Worm (Caenorhabditis elegans): ENCODE measurements around the gene trap-3.

DNA sequence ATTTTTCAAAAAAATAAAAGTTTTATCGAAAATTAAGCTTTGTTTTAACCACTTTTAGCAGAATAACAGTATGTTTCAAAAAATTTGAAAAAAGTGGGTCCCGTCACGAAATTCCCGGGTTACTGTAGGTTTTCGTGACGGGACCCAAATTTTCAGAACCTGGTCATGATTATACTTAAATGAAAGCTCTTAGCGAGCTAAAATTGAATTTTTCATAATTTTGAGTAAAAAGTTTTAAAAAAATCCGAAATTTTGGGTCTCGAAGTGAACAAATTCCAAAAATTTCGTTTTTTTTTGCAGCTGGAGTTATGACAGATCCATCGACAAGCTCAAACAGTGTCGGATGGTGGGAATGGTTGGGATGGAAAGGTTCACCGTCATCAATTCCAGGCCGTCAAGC is 5.5 kb upstream of the trap-3 start, which contains the start of gene Y38F2AR.3:
- no peak for TF ChIP-seq nhr-77 (tag; optimal IDR thresholded peaks at IDR 0.05)
- no peak for TF ChIP-seq nhr-11 (tag; optimal IDR thresholded peaks at IDR 0.05)
- no peak for TF ChIP-seq unc-39 (tag; optimal IDR thresholded peaks at IDR 0.05)
- no peak for TF ChIP-seq alr-1 (tag; optimal IDR thresholded peaks at IDR 0.05)
- no peak for TF ChIP-seq snpc-4 (tag; optimal IDR thresholded peaks at IDR 0.05)
- no peak for TF ChIP-seq unc-62 (GFP tag; optimal IDR thresholded peaks at IDR 0.05)
- no peak for TF ChIP-seq aly-2 (tag; optimal IDR thresholded peaks at IDR 0.05)
- no peak for TF ChIP-seq nhr-237 (tag; optimal IDR thresholded peaks at IDR 0.05)
- no peak for TF ChIP-seq lin-39 (tag; optimal IDR thresholded peaks at IDR 0.05)
- TF ChIP-seq nhr-6 (tag; optimal IDR thresholded peaks at IDR 0.05), result no peak

All from whole organism, L2 larva.